Fruit fly (Drosophila melanogaster): ENCODE data around the gene asl.
A peak's percentile ranks its signal among the peaks of the same experiment; 100 is the strongest.

The asl gene

dm6 chr3R:5565623-5566022 lies 40.7 kb downstream of the asl start:
- TF ChIP-seq Hr4 (GFP tag; optimal IDR thresholded peaks at IDR 0.05) = peak; percentile 90
- TF ChIP-seq CG11762 (GFP tag; optimal IDR thresholded peaks at IDR 0.05; ENCODE audit: insufficient read depth) = peak; percentile 23
- peak; percentile 61 for TF ChIP-seq Lpt (GFP tag; optimal IDR thresholded peaks at IDR 0.05)
- peak; percentile 63 for TF ChIP-seq Eip78C (GFP tag)
- peak; percentile 56 for TF ChIP-seq Sox14 (GFP tag; optimal IDR thresholded peaks at IDR 0.05)
- no peak for TF ChIP-seq Hr39 (GFP tag; optimal IDR thresholded peaks at IDR 0.05)
- TF ChIP-seq lz (GFP tag; optimal IDR thresholded peaks at IDR 0.05) = peak; percentile 47
- peak; percentile 87 for TF ChIP-seq vri (GFP tag; optimal IDR thresholded peaks at IDR 0.05)
- peak; percentile 65 for TF ChIP-seq esn (GFP tag; optimal IDR thresholded peaks at IDR 0.05)
- no peak for TF ChIP-seq Smox (GFP tag; optimal IDR thresholded peaks at IDR 0.05)
- TF ChIP-seq CG8632 (GFP tag; optimal IDR thresholded peaks at IDR 0.05) = no peak
- TF ChIP-seq CG6808 (GFP tag; optimal IDR thresholded peaks at IDR 0.05) = no peak
- TF ChIP-seq acj6 (GFP tag; optimal IDR thresholded peaks at IDR 0.05) = no peak
- TF ChIP-seq achi (GFP tag; optimal IDR thresholded peaks at IDR 0.05) = no peak
- no peak for TF ChIP-seq CG6276 (GFP tag; optimal IDR thresholded peaks at IDR 0.05)
- TF ChIP-seq Ets96B (tag; optimal IDR thresholded peaks at IDR 0.05) = no peak
- TF ChIP-seq CG11294 (GFP tag; IDR thresholded peaks at IDR 0.05) = peak; percentile 82
- no peak for TF ChIP-seq CG3032 (tag; optimal IDR thresholded peaks at IDR 0.05)
- peak; percentile 87 for TF ChIP-seq CG8119 (GFP tag; IDR thresholded peaks at IDR 0.05)
- no peak for TF ChIP-seq Blimp-1 (GFP tag; optimal IDR thresholded peaks at IDR 0.05)
- TF ChIP-seq CG6163 (GFP tag; IDR thresholded peaks at IDR 0.05) = peak; percentile 92
- TF ChIP-seq Met (GFP tag; optimal IDR thresholded peaks at IDR 0.05) = no peak
- TF ChIP-seq Gug (GFP tag; IDR thresholded peaks at IDR 0.05) = peak; percentile 78
- no peak for TF ChIP-seq topi (GFP tag; optimal IDR thresholded peaks at IDR 0.05)
- TF ChIP-seq CG10631 (GFP tag; optimal IDR thresholded peaks at IDR 0.05) = no peak
- peak; percentile 55 for TF ChIP-seq dac (GFP tag; optimal IDR thresholded peaks at IDR 0.05)
- TF ChIP-seq CG1621 (tag; optimal IDR thresholded peaks at IDR 0.05) = no peak
- peak; percentile 42 for TF ChIP-seq CG16779 (tag; optimal IDR thresholded peaks at IDR 0.05)
- TF ChIP-seq CG32006 (GFP tag; optimal IDR thresholded peaks at IDR 0.05) = no peak
- TF ChIP-seq spab (GFP tag; optimal IDR thresholded peaks at IDR 0.05) = no peak
- peak; percentile 93 for TF ChIP-seq eg (GFP tag; IDR thresholded peaks at IDR 0.05)
- TF ChIP-seq Sox15 (GFP tag; optimal IDR thresholded peaks at IDR 0.05) = no peak
- no peak for TF ChIP-seq CG34406 (GFP tag; optimal IDR thresholded peaks at IDR 0.05)
- peak; percentile 31 for TF ChIP-seq CG31627 (GFP tag; optimal IDR thresholded peaks at IDR 0.05)
- TF ChIP-seq svp (GFP tag) = peak; percentile 80
- peak; percentile 89 for TF ChIP-seq CG15336 (GFP tag; IDR thresholded peaks at IDR 0.05)

dm6 chr3R:5564775-5565190 lies 41.6 kb downstream of the asl start, which contains the start of the genes CG14671 and CG12746:
Gene CG14671 (minus strand): TSS chr3R:5564815.
Gene CG12746 (plus strand): TSS chr3R:5564865.
- TF ChIP-seq CG10669 (GFP tag; optimal IDR thresholded peaks at IDR 0.05) = no peak
- no peak for TF ChIP-seq salr (GFP tag; optimal IDR thresholded peaks at IDR 0.05)
- no peak for TF ChIP-seq CG11902 (GFP tag; optimal IDR thresholded peaks at IDR 0.05)
- TF ChIP-seq topi (GFP tag; optimal IDR thresholded peaks at IDR 0.05) = no peak
- TF ChIP-seq Eip78C (GFP tag) = no peak
- no peak for TF ChIP-seq ss (GFP tag; optimal IDR thresholded peaks at IDR 0.05)
- TF ChIP-seq CG3032 (tag; optimal IDR thresholded peaks at IDR 0.05) = no peak
- TF ChIP-seq esn (GFP tag; optimal IDR thresholded peaks at IDR 0.05) = peak; percentile 10
- TF ChIP-seq CG8632 (GFP tag; optimal IDR thresholded peaks at IDR 0.05) = no peak
- no peak for TF ChIP-seq spab (GFP tag; optimal IDR thresholded peaks at IDR 0.05)
- no peak for TF ChIP-seq CG34406 (GFP tag; optimal IDR thresholded peaks at IDR 0.05)
- peak; percentile 82 for TF ChIP-seq fkh (GFP tag; optimal IDR thresholded peaks at IDR 0.05)
- TF ChIP-seq Sox14 (GFP tag; optimal IDR thresholded peaks at IDR 0.05) = no peak
